Worm (Caenorhabditis elegans) whole organism, young adult: ENCODE measurements around the gene C06H2.7.

ENCODE experiments used
- B0261.1 ChIP-seq: sonication (generic microtip); optimal IDR thresholded peaks from 2 replicates; lab custom pipeline; 2016; ENCODE audit warnings: mild to moderate bottlenecking, missing genetic modification characterization, moderate library complexity, missing compliant biosample characterization
- B0336.3 ChIP-seq: fragments of 200-800 bp; sonication (Bioruptor generic); IDR thresholded peaks from 2 replicates; pipeline ENCODE4 v1.3.6; 2022; ENCODE audit warnings: missing genetic modification characterization, missing compliant biosample characterization
- D2030.7 ChIP-seq: fragments of 200-800 bp; sonication (Bioruptor generic); IDR thresholded peaks from 2 replicates; pipeline ENCODE4 v1.3.6; 2022; ENCODE audit warnings: missing genetic modification reagents, missing genetic modification characterization, missing compliant biosample characterization
- F33H1.4 ChIP-seq: fragments of 200-800 bp; sonication (Bioruptor generic); IDR thresholded peaks from 2 replicates; pipeline ENCODE4 v1.3.6; 2022; ENCODE audit warnings: missing genetic modification reagents, missing genetic modification characterization, missing compliant biosample characterization
- F39B2.1 ChIP-seq: fragments of 200-800 bp; sonication (Bioruptor generic); IDR thresholded peaks from 2 replicates; pipeline ENCODE4 v1.3.6; 2022; ENCODE audit warnings: missing genetic modification reagents, missing genetic modification characterization, missing compliant biosample characterization
- F49E8.2 ChIP-seq: sonication (generic microtip); optimal IDR thresholded peaks from 3 replicates; lab custom pipeline; 2017; ENCODE audit warnings: missing genetic modification characterization, mild to moderate bottlenecking, missing compliant biosample characterization, antibody characterized with exemption, moderate library complexity; ENCODE audit not compliant: insufficient read depth
- Y53F4B.3 ChIP-seq: fragments of 200-800 bp; sonication (Bioruptor generic); IDR thresholded peaks from 2 replicates; pipeline ENCODE4 v1.3.6; 2022; ENCODE audit warnings: missing genetic modification reagents, missing genetic modification characterization, missing compliant biosample characterization
- Y53G8AR.9 ChIP-seq: fragments of 200-800 bp; sonication (Bioruptor generic); conservative IDR thresholded peaks from 2 replicates; pipeline ENCODE4 v1.3.6; 2022; ENCODE audit warnings: missing genetic modification reagents, missing genetic modification characterization, missing compliant biosample characterization
- Y95B8A.8 ChIP-seq: fragments of 200-800 bp; sonication (Bioruptor generic); IDR thresholded peaks from 2 replicates; pipeline ENCODE4 v1.3.6; 2022; ENCODE audit warnings: missing genetic modification reagents, missing genetic modification characterization, missing compliant biosample characterization
- attf-6 ChIP-seq: fragments of 200-800 bp; sonication (Bioruptor generic); IDR thresholded peaks from 2 replicates; pipeline ENCODE4 v1.3.6; 2022; ENCODE audit warnings: missing genetic modification reagents, missing genetic modification characterization, missing compliant biosample characterization
- ceh-100 ChIP-seq: fragments of 200-800 bp; sonication (Bioruptor generic); IDR thresholded peaks from 2 replicates; pipeline ENCODE4 v1.3.6; 2022; ENCODE audit warnings: missing genetic modification reagents, missing genetic modification characterization, missing compliant biosample characterization
- die-1 ChIP-seq: sonication (generic microtip); optimal IDR thresholded peaks from 2 replicates; lab custom pipeline; 2016; ENCODE audit warnings: missing genotype, mild to moderate bottlenecking, missing genetic modification characterization, missing compliant biosample characterization
- dox-1 ChIP-seq: fragments of 200-800 bp; sonication (Bioruptor generic); IDR thresholded peaks from 2 replicates; pipeline ENCODE4 v1.3.6; 2022; ENCODE audit warnings: missing genetic modification reagents, missing genetic modification characterization, missing compliant biosample characterization
- egl-44 ChIP-seq: fragments of 200-800 bp; sonication (Bioruptor generic); IDR thresholded peaks from 2 replicates; pipeline ENCODE4 v1.3.6; 2022; ENCODE audit warnings: missing genetic modification reagents, missing genetic modification characterization, missing compliant biosample characterization
- egrh-3 ChIP-seq: fragments of 200-800 bp; sonication (Bioruptor generic); IDR thresholded peaks from 2 replicates; pipeline ENCODE4 v1.3.6; 2022; ENCODE audit warnings: missing genetic modification reagents, missing genetic modification characterization, missing compliant biosample characterization
- ekl-4 ChIP-seq: fragments of 200-800 bp; sonication (Bioruptor generic); IDR thresholded peaks from 2 replicates; pipeline ENCODE4 v1.3.6; 2022; ENCODE audit warnings: missing genetic modification reagents, missing genetic modification characterization, missing compliant biosample characterization
- him-1 ChIP-seq: sonication (generic microtip); optimal IDR thresholded peaks from 2 replicates; lab custom pipeline; 2016; ENCODE audit warnings: missing genotype, missing genetic modification reagents, missing genetic modification characterization, missing compliant biosample characterization
- hmg-1.2 ChIP-seq: fragments of 200-800 bp; sonication (Bioruptor generic); IDR thresholded peaks from 2 replicates; pipeline ENCODE4 v1.3.6; 2022; ENCODE audit warnings: missing genetic modification reagents, missing genetic modification characterization, missing compliant biosample characterization
- hrde-1 ChIP-seq: sonication (generic microtip); optimal IDR thresholded peaks from 2 replicates; lab custom pipeline; 2016; ENCODE audit warnings: missing genetic modification characterization, mild to moderate bottlenecking, missing compliant biosample characterization, moderate library complexity, missing genotype, missing genetic modification reagents, borderline replicate concordance
- hsf-1 ChIP-seq: fragments of 200-800 bp; sonication (Bioruptor generic); IDR thresholded peaks from 2 replicates; pipeline ENCODE4 v1.3.6; 2022; ENCODE audit warnings: missing genetic modification reagents, missing genetic modification characterization, missing compliant biosample characterization
- lin-26 ChIP-seq: fragments of 200-800 bp; sonication (Bioruptor generic); IDR thresholded peaks from 2 replicates; pipeline ENCODE4 v1.3.6; 2022; ENCODE audit warnings: missing genetic modification reagents, missing genetic modification characterization, missing compliant biosample characterization
- lin-54 ChIP-seq: fragments of 200-800 bp; sonication (Bioruptor generic); optimal IDR thresholded peaks from 2 replicates; lab custom pipeline; 2018; ENCODE audit warnings: mild to moderate bottlenecking, missing genetic modification characterization, missing compliant biosample characterization
- lir-1 ChIP-seq: fragments of 200-800 bp; sonication (Bioruptor generic); conservative IDR thresholded peaks from 2 replicates; pipeline ENCODE4 v1.3.6; 2022; ENCODE audit warnings: missing genetic modification reagents, missing genetic modification characterization, missing compliant biosample characterization
- lsl-1 ChIP-seq: fragments of 200-800 bp; sonication (Bioruptor generic); optimal IDR thresholded peaks from 2 replicates; lab custom pipeline; 2018; ENCODE audit warnings: mild to moderate bottlenecking, missing genetic modification characterization, moderate library complexity, missing compliant biosample characterization
- madf-6 ChIP-seq: fragments of 200-800 bp; sonication (Bioruptor generic); IDR thresholded peaks from 2 replicates; pipeline ENCODE4 v1.3.6; 2022; ENCODE audit warnings: missing genetic modification reagents, missing genetic modification characterization, missing compliant biosample characterization
- madf-8 ChIP-seq: fragments of 200-800 bp; sonication (Bioruptor generic); conservative IDR thresholded peaks from 2 replicates; pipeline ENCODE4 v1.3.6; 2022; ENCODE audit warnings: missing genetic modification reagents, missing genetic modification characterization, missing compliant biosample characterization
- mcd-1 ChIP-seq: fragments of 200-800 bp; sonication (Bioruptor generic); IDR thresholded peaks from 2 replicates; pipeline ENCODE4 v1.3.6; 2022; ENCODE audit warnings: missing genetic modification reagents, missing genetic modification characterization, missing compliant biosample characterization
- mes-4 ChIP-seq: sonication (generic microtip); optimal IDR thresholded peaks from 2 replicates; lab custom pipeline; 2016; ENCODE audit warnings: missing genotype, missing genetic modification characterization, missing compliant biosample characterization
- nfya-2 ChIP-seq: fragments of 200-800 bp; sonication (Bioruptor generic); IDR thresholded peaks from 2 replicates; pipeline ENCODE4 v1.3.6; 2022; ENCODE audit warnings: missing genetic modification reagents, missing genetic modification characterization, missing compliant biosample characterization
- pbrm-1 ChIP-seq: fragments of 200-800 bp; sonication (Bioruptor generic); IDR thresholded peaks from 2 replicates; pipeline ENCODE4 v1.3.6; 2022; ENCODE audit warnings: missing genetic modification reagents, missing genetic modification characterization, missing compliant biosample characterization
- rcor-1 ChIP-seq: fragments of 200-800 bp; sonication (Bioruptor generic); IDR thresholded peaks from 2 replicates; pipeline ENCODE4 v1.3.6; 2022; ENCODE audit warnings: missing genetic modification reagents, missing genetic modification characterization, missing compliant biosample characterization
- repo-1 ChIP-seq: sonication (generic microtip); optimal IDR thresholded peaks from 2 replicates; lab custom pipeline; 2017; ENCODE audit warnings: mild to moderate bottlenecking, missing genetic modification characterization, missing compliant biosample characterization
- snpc-1.1 ChIP-seq: sonication (generic microtip); optimal IDR thresholded peaks from 2 replicates; lab custom pipeline; 2017; ENCODE audit warnings: missing genetic modification characterization, mild to moderate bottlenecking, missing compliant biosample characterization, antibody characterized with exemption, moderate library complexity, missing genotype, missing genetic modification reagents; ENCODE audit not compliant: insufficient read depth
- snpc-1.3 ChIP-seq: sonication (generic microtip); optimal IDR thresholded peaks from 2 replicates; lab custom pipeline; 2017; ENCODE audit warnings: missing genetic modification characterization, mild to moderate bottlenecking, missing compliant biosample characterization, antibody characterized with exemption, moderate library complexity, missing genotype, missing genetic modification reagents; ENCODE audit not compliant: insufficient read depth
- snpc-3.4 ChIP-seq: sonication (generic microtip); optimal IDR thresholded peaks from 2 replicates; lab custom pipeline; 2017; ENCODE audit warnings: missing genetic modification characterization, mild to moderate bottlenecking, missing compliant biosample characterization, antibody characterized with exemption, moderate library complexity, missing genotype, missing genetic modification reagents
- snpc-4 ChIP-seq, 5 experiments: fragments of 150-350 bp in 1 of 5; sonication (generic microtip) in 4 of 5; optimal IDR thresholded peaks; 2 replicates each; lab custom pipeline; 2014 to 2018; ENCODE audit warnings: missing genetic modification characterization in 5 of 5, missing biosample characterization in 3 of 5, antibody characterized with exemption in 2 of 5, mild to moderate bottlenecking in 2 of 5, missing compliant biosample characterization in 2 of 5, missing genotype in 2 of 5, moderate library complexity in 2 of 5, missing genetic modification reagents in 1 of 5
- tbp1 ChIP-seq: fragments of 200-800 bp; sonication (Bioruptor generic); optimal IDR thresholded peaks from 2 replicates; lab custom pipeline; 2018; ENCODE audit warnings: mild to moderate bottlenecking, missing genetic modification characterization, missing compliant biosample characterization
- tlf-1 ChIP-seq: fragments of 200-800 bp; sonication (Bioruptor generic); optimal IDR thresholded peaks from 2 replicates; lab custom pipeline; 2018; ENCODE audit warnings: mild to moderate bottlenecking, missing genetic modification characterization, missing compliant biosample characterization
- unc-130 ChIP-seq: sonication (generic microtip); optimal IDR thresholded peaks from 2 replicates; lab custom pipeline; 2016; ENCODE audit warnings: missing genetic modification reagents, missing genetic modification characterization, missing compliant biosample characterization
- xnd-1 ChIP-seq: sonication (generic microtip); optimal IDR thresholded peaks from 2 replicates; lab custom pipeline; 2016; ENCODE audit warnings: missing genotype, missing genetic modification reagents, missing genetic modification characterization, missing compliant biosample characterization
- ztf-18 ChIP-seq: sonication (generic microtip); optimal IDR thresholded peaks from 2 replicates; lab custom pipeline; 2016; ENCODE audit warnings: missing genotype, mild to moderate bottlenecking, missing genetic modification characterization, missing compliant biosample characterization

The C06H2.7 gene

DNA sequence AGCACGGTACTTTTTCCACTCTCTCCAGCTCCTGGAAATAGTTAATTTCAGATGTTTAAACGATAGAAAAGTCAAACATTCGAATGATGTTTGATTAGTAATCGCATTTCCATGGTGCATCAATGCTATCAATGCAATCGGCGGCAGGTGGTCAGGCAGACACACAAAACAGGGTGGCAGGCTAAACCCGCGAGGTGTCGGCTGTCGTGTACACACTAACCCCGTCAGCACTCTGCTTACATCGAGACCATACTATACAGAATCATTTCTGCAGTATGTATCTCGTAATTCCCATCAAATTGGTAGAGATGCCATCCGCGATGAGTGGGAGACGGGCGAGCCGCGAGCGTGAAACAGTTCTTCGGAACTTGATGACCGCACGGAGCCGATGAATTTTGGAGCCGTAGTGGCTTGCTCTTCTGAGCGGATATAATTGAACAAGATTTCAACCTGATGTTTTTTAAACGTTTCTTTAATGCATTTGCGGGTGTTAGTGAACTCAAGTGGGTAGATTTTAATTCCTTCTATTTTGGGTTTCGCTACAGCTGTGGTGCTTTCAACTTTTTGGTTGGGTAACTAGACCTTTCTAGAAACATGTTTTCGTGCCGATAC, 32.2 kb upstream of the C06H2.7 start (continued):
- TF ChIP-seq lir-1 (GFP tag; lab: Robert Waterston, UW): peak; percentile 46; the same call in 1 of the 2 replicates
- peak; percentile 89 for TF ChIP-seq F49E8.2
- peak; percentile 96 for TF ChIP-seq snpc-4 (GFP tag; optimal IDR thresholded peaks at IDR 0.05; lab: Kevin White, UChicago)
- TF ChIP-seq snpc-4 (tag; optimal IDR thresholded peaks at IDR 0.05; lab: Kevin White, UChicago): peak; percentile 97 to 99 (median 98)
- peak; percentile 57 for TF ChIP-seq unc-130 (GFP tag; lab: Kevin White, UChicago)
- peak; percentile 87 for TF ChIP-seq madf-6 (GFP tag; lab: Robert Waterston, UW)

DNA sequence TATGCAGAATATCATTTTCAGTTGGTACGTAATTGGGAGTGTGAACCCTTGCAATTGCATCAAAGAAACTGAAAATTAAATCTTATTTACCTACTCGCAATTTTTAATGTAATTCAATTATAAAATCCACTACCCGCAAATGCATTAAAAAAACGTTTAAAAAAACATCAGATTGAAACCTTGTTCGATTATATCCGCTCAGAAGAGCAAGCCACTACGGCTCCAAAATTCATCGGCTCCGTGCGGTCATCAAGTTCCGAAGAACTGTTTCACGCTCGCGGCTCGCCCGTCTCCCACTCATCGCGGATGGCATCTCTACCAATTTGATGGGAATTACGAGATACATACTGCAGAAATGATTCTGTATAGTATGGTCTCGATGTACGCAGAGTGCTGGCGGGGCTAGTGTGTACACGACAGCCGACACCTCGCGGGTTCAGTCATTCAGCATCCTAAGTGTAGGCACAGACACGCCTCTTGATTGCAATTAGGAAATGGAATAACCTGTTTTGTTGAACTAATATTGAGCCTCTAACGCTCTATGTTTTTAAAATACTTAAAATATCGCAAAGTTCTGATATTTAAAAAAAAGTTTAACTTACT, 30.8 kb upstream of the C06H2.7 start:
- TF ChIP-seq repo-1: peak; percentile 8
- peak; percentile 67; the same call in 1 of the 2 replicates for TF ChIP-seq B0336.3
- peak; percentile 78 for TF ChIP-seq tbp1
- peak; percentile 22 for TF ChIP-seq mes-4
- peak; percentile 12 for TF ChIP-seq xnd-1 (tag; lab: Kevin White, UChicago)
- TF ChIP-seq mcd-1 (GFP tag; lab: Robert Waterston, UW): peak; percentile 65
- TF ChIP-seq snpc-3.4: peak; percentile 94
- TF ChIP-seq ztf-18 (tag; lab: Kevin White, UChicago): peak; percentile 16
- peak; percentile 91 for TF ChIP-seq rcor-1 (GFP tag; lab: Robert Waterston, UW)
- TF ChIP-seq egl-44 (GFP tag; lab: Robert Waterston, UW): 0 out of 2 replicates have a peak, but pooled peaks have one; percentile 38
- TF ChIP-seq lin-26 (GFP tag; lab: Robert Waterston, UW): peak; percentile 98
- peak; percentile 92 for TF ChIP-seq dox-1 (GFP tag; lab: Robert Waterston, UW)
- TF ChIP-seq Y53F4B.3 (GFP tag; lab: Robert Waterston, UW): 0 out of 2 replicates have a peak, but pooled peaks have one; percentile 21
- TF ChIP-seq Y53G8AR.9 (GFP tag; lab: Robert Waterston, UW): 0 out of 2 replicates have a peak, but pooled peaks have one; percentile 81
- peak; percentile 44; the same call in 1 of the 2 replicates for TF ChIP-seq ceh-100
- TF ChIP-seq madf-8 (GFP tag; lab: Robert Waterston, UW): peak; percentile 54; the same call in 1 of the 2 replicates
- TF ChIP-seq unc-130 (GFP tag; lab: Kevin White, UChicago): peak; percentile 0
- TF ChIP-seq snpc-1.1 (tag; lab: Kevin White, UChicago): peak; percentile 96
- TF ChIP-seq F49E8.2: peak; percentile 73
- peak; percentile 90 for TF ChIP-seq madf-6 (GFP tag; lab: Robert Waterston, UW)
- TF ChIP-seq hsf-1: 0 out of 2 replicates have a peak, but pooled peaks have one; percentile 46
- peak; percentile 88 for TF ChIP-seq hmg-1.2 (GFP tag; lab: Robert Waterston, UW)
- peak; percentile 96 for TF ChIP-seq pbrm-1 (GFP tag; lab: Robert Waterston, UW)
- TF ChIP-seq lin-54: peak; percentile 56
- peak; percentile 26 for TF ChIP-seq B0261.1 (tag; lab: Kevin White, UChicago)
- TF ChIP-seq F39B2.1: peak; percentile 86; the same call in 1 of the 2 replicates
- peak; percentile 95 for TF ChIP-seq snpc-4 (GFP tag; optimal IDR thresholded peaks at IDR 0.05; lab: Kevin White, UChicago)
- peak; percentile 94 to 99 (median 98) for TF ChIP-seq snpc-4 (tag; optimal IDR thresholded peaks at IDR 0.05; lab: Kevin White, UChicago)
- TF ChIP-seq tlf-1 (GFP tag; lab: Kevin White, UChicago): peak; percentile 6
- 0 out of 2 replicates have a peak, but pooled peaks have one; percentile 15 for TF ChIP-seq egrh-3 (GFP tag; lab: Robert Waterston, UW)
- peak; percentile 43 for TF ChIP-seq F33H1.4
- TF ChIP-seq ekl-4 (GFP tag; lab: Robert Waterston, UW): peak; percentile 85; the same call in 1 of the 2 replicates
- peak; percentile 87 for TF ChIP-seq snpc-1.3 (tag; lab: Kevin White, UChicago)
- peak; percentile 21 for TF ChIP-seq die-1 (tag; lab: Kevin White, UChicago)
- peak; percentile 67 for TF ChIP-seq hrde-1 (tag; lab: Kevin White, UChicago)
- peak; percentile 90 for TF ChIP-seq attf-6 (GFP tag; lab: Robert Waterston, UW)
- TF ChIP-seq him-1 (tag; lab: Kevin White, UChicago): peak; percentile 81
- TF ChIP-seq D2030.7 (GFP tag; lab: Robert Waterston, UW): peak; percentile 93
- TF ChIP-seq lsl-1 (GFP tag; lab: Kevin White, UChicago): peak; percentile 64
- 0 out of 2 replicates have a peak, but pooled peaks have one; percentile 53 for TF ChIP-seq nfya-2 (GFP tag; lab: Robert Waterston, UW)
- TF ChIP-seq Y95B8A.8 (GFP tag; lab: Robert Waterston, UW): 0 out of 2 replicates have a peak, but pooled peaks have one; percentile 44
